Worm (Caenorhabditis elegans) whole organism, L4 larva: ENCODE results near the gene F59B2.3.

ENCODE experiments used
- lin-39 ChIP-seq: fragments of 150-350 bp; optimal IDR thresholded peaks from 2 replicates; lab custom pipeline; 2014; ENCODE audit warnings: missing biosample characterization, missing genetic modification reagents, missing genetic modification characterization
- lir-3 ChIP-seq: sonication (generic microtip); optimal IDR thresholded peaks from 2 replicates; lab custom pipeline; 2016; ENCODE audit warnings: mild to moderate bottlenecking, missing genetic modification characterization, missing compliant biosample characterization

DNA sequence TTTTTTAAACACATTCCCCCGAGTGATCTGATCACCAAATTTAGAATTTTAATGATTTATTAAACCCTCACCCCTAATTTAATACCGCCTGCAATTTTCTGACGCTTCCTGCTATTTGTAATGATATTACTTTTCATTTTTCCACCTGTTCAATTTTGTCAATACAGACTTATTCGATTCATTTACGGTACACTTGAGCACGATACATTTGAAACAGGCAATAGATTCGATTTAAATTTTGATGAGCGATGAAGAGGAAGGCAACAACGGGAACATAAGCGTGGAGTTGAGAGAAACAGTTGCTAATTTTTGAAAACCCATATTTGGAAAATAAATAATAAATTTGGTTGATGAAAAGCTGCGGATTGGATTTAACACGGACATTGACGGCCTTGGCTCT, 5.1 kb upstream of the F59B2.3 start:
- TF ChIP-seq lin-39 (no peak), lir-3 (no peak)
